Fruit fly (Drosophila melanogaster) whole organism, embryonic: Measurements from ENCODE around the gene Bace.
A peak's percentile ranks its signal among the peaks of the same experiment; 100 is the strongest.

ENCODE experiments used
- ATbp ChIP-seq: fragments of 200-800 bp; sonication (Bioruptor generic); optimal IDR thresholded peaks from 2 replicates; lab custom pipeline; 2017; ENCODE audit warnings: missing biosample characterization, mild to moderate bottlenecking, missing genetic modification characterization, missing genetic modification reagents
- Adf1 ChIP-seq: fragments of 200-800 bp; sonication (Bioruptor generic); IDR thresholded peaks from 2 replicates; pipeline ENCODE4 v1.3.6; 2022; ENCODE audit warnings: missing biosample characterization, missing genetic modification characterization
- Antp ChIP-seq: fragments of 200-800 bp; sonication (Bioruptor generic); optimal IDR thresholded peaks from 3 replicates; lab custom pipeline; 2016; ENCODE audit warnings: missing biosample characterization, missing genetic modification characterization
- BEAF-32 ChIP-seq: fragments of 200-800 bp; sonication (Bioruptor generic); optimal IDR thresholded peaks from 3 replicates; lab custom pipeline; 2017; ENCODE audit warnings: missing biosample characterization, missing genetic modification characterization, mild to moderate bottlenecking, moderate library complexity, missing genetic modification reagents
- BtbVII ChIP-seq: fragments of 200-800 bp; sonication (Bioruptor generic); optimal IDR thresholded peaks from 3 replicates; lab custom pipeline; 2017; ENCODE audit warnings: missing biosample characterization, mild to moderate bottlenecking, missing genetic modification characterization
- CG10147 ChIP-seq: fragments of 200-800 bp; sonication (Bioruptor generic); optimal IDR thresholded peaks from 2 replicates; lab custom pipeline; 2019; ENCODE audit warnings: missing biosample characterization, mild to moderate bottlenecking, missing genetic modification characterization, moderate library complexity
- CG11085 ChIP-seq: fragments of 200-800 bp; sonication (Bioruptor generic); IDR thresholded peaks from 2 replicates; pipeline ENCODE4 v1.3.6; 2022; ENCODE audit warnings: missing biosample characterization, missing genetic modification characterization
- CG11696 ChIP-seq: fragments of 200-800 bp; sonication (Bioruptor generic); IDR thresholded peaks from 2 replicates; pipeline ENCODE4 v1.3.6; 2022; ENCODE audit warnings: missing biosample characterization, missing genetic modification characterization
- CG13296 ChIP-seq: fragments of 200-800 bp; sonication (Bioruptor generic); optimal IDR thresholded peaks from 3 replicates; lab custom pipeline; 2018; ENCODE audit warnings: missing biosample characterization, mild to moderate bottlenecking, missing genetic modification characterization
- CG13775 ChIP-seq: fragments of 200-800 bp; sonication (Bioruptor generic); optimal IDR thresholded peaks from 3 replicates; lab custom pipeline; 2017; ENCODE audit warnings: missing biosample characterization, mild to moderate bottlenecking, missing genetic modification characterization
- CG14014 ChIP-seq: fragments of 200-800 bp; sonication (Bioruptor generic); IDR thresholded peaks from 2 replicates; pipeline ENCODE4 v1.3.6; 2022; ENCODE audit warnings: missing biosample characterization, missing genetic modification characterization
- CG14965 ChIP-seq: fragments of 200-800 bp; sonication (Bioruptor generic); optimal IDR thresholded peaks from 2 replicates; lab custom pipeline; 2016; ENCODE audit warnings: missing biosample characterization, missing genetic modification characterization, borderline replicate concordance
- CG1529 ChIP-seq: fragments of 200-800 bp; sonication (Bioruptor generic); optimal IDR thresholded peaks from 3 replicates; lab custom pipeline; 2018; ENCODE audit warnings: missing biosample characterization, missing genetic modification characterization
- CG17328 ChIP-seq: fragments of 200-800 bp; sonication (Bioruptor generic); IDR thresholded peaks from 2 replicates; pipeline ENCODE4 v1.3.6; 2022; ENCODE audit warnings: missing biosample characterization, missing genetic modification characterization
- CG17612 ChIP-seq: fragments of 200-800 bp; sonication (Bioruptor generic); IDR thresholded peaks from 2 replicates; pipeline ENCODE4 v1.3.6; 2022; ENCODE audit warnings: missing biosample characterization, missing genetic modification characterization
- CG18619 ChIP-seq: fragments of 200-800 bp; sonication (Bioruptor generic); optimal IDR thresholded peaks from 3 replicates; lab custom pipeline; 2017; ENCODE audit warnings: missing biosample characterization, mild to moderate bottlenecking, missing genetic modification characterization
- CG2889 ChIP-seq: fragments of 200-800 bp; sonication (Bioruptor generic); IDR thresholded peaks from 3 replicates; pipeline ENCODE4 v1.3.6; 2022; ENCODE audit warnings: missing biosample characterization, missing genetic modification characterization
- CG31388 ChIP-seq: fragments of 200-800 bp; sonication (Bioruptor generic); optimal IDR thresholded peaks from 2 replicates; lab custom pipeline; 2016; ENCODE audit warnings: missing biosample characterization, missing genetic modification characterization
- CG4730 ChIP-seq: fragments of 200-800 bp; sonication (Bioruptor generic); IDR thresholded peaks from 2 replicates; pipeline ENCODE4 v1.3.6; 2022; ENCODE audit warnings: missing biosample characterization, missing genetic modification characterization
- CG5953 ChIP-seq: fragments of 200-800 bp; sonication (Bioruptor generic); IDR thresholded peaks from 2 replicates; pipeline ENCODE4 v1.3.6; 2022; ENCODE audit warnings: missing biosample characterization, missing genetic modification characterization
- CG7963 ChIP-seq: fragments of 200-800 bp; sonication (Bioruptor generic); IDR thresholded peaks from 3 replicates; pipeline ENCODE4 v1.3.6; 2022; ENCODE audit warnings: missing biosample characterization, missing genetic modification characterization; ENCODE audit not compliant: partially characterized antibody
- CG7987 ChIP-seq: fragments of 200-800 bp; sonication (Bioruptor generic); optimal IDR thresholded peaks from 2 replicates; lab custom pipeline; 2018; ENCODE audit warnings: missing biosample characterization, mild to moderate bottlenecking, missing genetic modification characterization, moderate library complexity
- D19A ChIP-seq: fragments of 200-800 bp; optimal IDR thresholded peaks from 3 replicates; lab custom pipeline; 2019; ENCODE audit warnings: missing biosample characterization, mild to moderate bottlenecking, missing genetic modification characterization, moderate library complexity
- E2f2 ChIP-seq: fragments of 200-800 bp; sonication (Bioruptor generic); IDR thresholded peaks from 2 replicates; pipeline ENCODE4 v1.3.6; 2022; ENCODE audit warnings: missing biosample characterization, missing genetic modification characterization
- Elba2 ChIP-seq: fragments of 200-800 bp; sonication (Bioruptor generic); optimal IDR thresholded peaks from 3 replicates; lab custom pipeline; 2016; ENCODE audit warnings: missing biosample characterization, missing genetic modification characterization
- Hand ChIP-seq: fragments of 200-800 bp; sonication (Bioruptor generic); optimal IDR thresholded peaks from 2 replicates; lab custom pipeline; 2017; ENCODE audit warnings: mild to moderate bottlenecking, missing biosample characterization, missing genetic modification reagents, missing genetic modification characterization
- HmgZ ChIP-seq: fragments of 200-800 bp; sonication (Bioruptor generic); optimal IDR thresholded peaks from 2 replicates; lab custom pipeline; 2018; ENCODE audit warnings: missing biosample characterization, mild to moderate bottlenecking, missing genetic modification characterization
- Hsf ChIP-seq: fragments of 200-800 bp; sonication (Bioruptor generic); optimal IDR thresholded peaks from 3 replicates; lab custom pipeline; 2016; ENCODE audit warnings: missing biosample characterization, missing genetic modification characterization
- MBD-R2 ChIP-seq: fragments of 200-800 bp; sonication (Bioruptor generic); IDR thresholded peaks from 2 replicates; pipeline ENCODE4 v1.3.6; 2022; ENCODE audit warnings: missing biosample characterization, missing genetic modification characterization
- Mes4 ChIP-seq: fragments of 200-800 bp; sonication (Bioruptor generic); optimal IDR thresholded peaks from 2 replicates; lab custom pipeline; 2016; ENCODE audit warnings: missing biosample characterization, missing genetic modification characterization
- Xrp1 ChIP-seq: fragments of 200-800 bp; sonication (Bioruptor generic); IDR thresholded peaks from 2 replicates; pipeline ENCODE4 v1.3.6; 2022; ENCODE audit warnings: missing biosample characterization, missing genetic modification characterization
- bowl ChIP-seq: fragments of 200-800 bp; sonication (Bioruptor generic); IDR thresholded peaks from 2 replicates; pipeline ENCODE4 v1.3.6; 2022; ENCODE audit warnings: missing biosample characterization, missing genetic modification characterization
- cwo ChIP-seq: fragments of 200-800 bp; sonication (Bioruptor generic); optimal IDR thresholded peaks from 3 replicates; lab custom pipeline; 2017; ENCODE audit warnings: missing biosample characterization, missing genetic modification characterization, mild to moderate bottlenecking, moderate library complexity, missing genetic modification reagents
- dpn ChIP-seq, 2 experiments: fragments of 200-800 bp; sonication (Bioruptor generic); optimal IDR thresholded peaks; 3 replicates each; lab custom pipeline; 2016; ENCODE audit warnings: missing biosample characterization in 2 of 2, missing genetic modification characterization in 2 of 2
- eve ChIP-seq, 2 experiments: fragments of >200 bp; optimal IDR thresholded peaks; 2 replicates each; lab custom pipeline; 2017; ENCODE audit warnings: missing biosample characterization in 2 of 2, missing genetic modification characterization in 2 of 2
- exex ChIP-seq: fragments of 200-800 bp; sonication (Bioruptor generic); optimal IDR thresholded peaks from 4 replicates; lab custom pipeline; 2018; ENCODE audit warnings: missing biosample characterization, mild to moderate bottlenecking, missing genetic modification characterization, moderate library complexity
- insv ChIP-seq, 2 experiments: fragments of 200-800 bp; sonication (Bioruptor generic); optimal IDR thresholded peaks; 3 replicates each; lab custom pipeline; 2016 to 2018; ENCODE audit warnings: missing biosample characterization in 2 of 2, missing genetic modification characterization in 2 of 2
- lab ChIP-seq: fragments of 200-800 bp; sonication (Bioruptor generic); optimal IDR thresholded peaks from 3 replicates; lab custom pipeline; 2017; ENCODE audit warnings: missing biosample characterization, missing genetic modification characterization, mild to moderate bottlenecking, moderate library complexity, missing genetic modification reagents
- tin ChIP-seq: fragments of 200-800 bp; sonication (Bioruptor generic); optimal IDR thresholded peaks from 3 replicates; lab custom pipeline; 2016; ENCODE audit warnings: missing biosample characterization, missing genetic modification characterization
- unc-4 ChIP-seq: fragments of 200-800 bp; sonication (Bioruptor generic); IDR thresholded peaks from 2 replicates; pipeline ENCODE4 v1.3.6; 2022; ENCODE audit warnings: missing biosample characterization, missing genetic modification characterization; ENCODE audit not compliant: partially characterized antibody
- zen ChIP-seq: fragments of 200-800 bp; sonication (Bioruptor generic); optimal IDR thresholded peaks from 3 replicates; lab custom pipeline; 2018; ENCODE audit warnings: missing biosample characterization, mild to moderate bottlenecking, missing genetic modification characterization, moderate library complexity

Bace gene

DNA sequence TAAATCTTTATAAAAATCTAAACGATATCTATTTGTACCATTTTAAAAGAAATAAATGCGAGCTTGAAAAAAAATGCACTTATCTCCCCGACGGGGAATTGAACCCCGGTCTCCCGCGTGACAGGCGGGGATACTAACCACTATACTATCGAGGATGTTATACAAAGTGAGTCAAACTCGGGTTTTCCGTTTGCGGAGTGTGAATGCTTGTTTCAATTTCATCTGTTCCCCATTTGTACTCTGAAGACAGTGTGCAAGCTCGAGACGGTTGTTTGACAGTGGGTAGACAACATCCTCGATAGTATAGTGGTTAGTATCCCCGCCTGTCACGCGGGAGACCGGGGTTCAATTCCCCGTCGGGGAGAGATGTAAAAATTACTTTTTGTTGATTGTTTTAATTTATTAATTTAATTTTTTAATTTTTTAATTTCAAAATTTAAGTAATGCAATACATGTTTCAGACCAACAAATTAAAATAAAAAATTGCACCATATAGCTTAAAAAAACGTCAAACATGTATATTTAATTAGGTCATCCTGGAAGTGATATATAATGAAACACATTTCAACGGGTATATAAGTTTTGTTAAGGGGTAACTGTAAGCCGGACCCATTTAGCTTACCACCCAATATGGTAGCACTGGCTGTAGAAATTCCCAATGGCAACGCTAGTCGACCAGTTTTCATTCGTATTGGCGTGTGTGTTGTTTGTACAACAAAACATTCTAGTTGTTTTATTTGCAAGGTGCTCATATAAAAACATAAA, 45.5 kb upstream of the Bace start, which contains the start of gene Sema1a (continued):
- TF ChIP-seq MBD-R2 (GFP tag; lab: Robert Waterston, UW) = peak; percentile 34; the same call in 1 of the 2 replicates
- peak; percentile 46 for TF ChIP-seq ATbp (GFP tag; lab: Kevin White, UChicago)
- TF ChIP-seq CG10147 (GFP tag; lab: Kevin White, UChicago) = peak; percentile 58
- peak; percentile 47 for TF ChIP-seq CG11085
- TF ChIP-seq D19A (tag; lab: Kevin White, UChicago) = peak; percentile 88
- TF ChIP-seq Antp (GFP tag; lab: Kevin White, UChicago) = peak; percentile 87
- TF ChIP-seq CG7963 = peak; percentile 90
- 0 out of 2 replicates have a peak, but pooled peaks have one; percentile 44 for TF ChIP-seq CG11696 (GFP tag; lab: Robert Waterston, UW)
- peak; percentile 63 for TF ChIP-seq unc-4
- peak; percentile 49 to 66 for TF ChIP-seq dpn (GFP tag; optimal IDR thresholded peaks at IDR 0.05; lab: Kevin White, UChicago)
- TF ChIP-seq CG13775 (GFP tag; lab: Kevin White, UChicago) = peak; percentile 66
- TF ChIP-seq HmgZ (tag; lab: Kevin White, UChicago) = peak; percentile 74
- peak; percentile 22 for TF ChIP-seq zen (tag; lab: Kevin White, UChicago)
- TF ChIP-seq cwo (GFP tag; lab: Kevin White, UChicago) = no peak
- no peak for TF ChIP-seq CG14965 (GFP tag; lab: Kevin White, UChicago)
- peak; percentile 75 for TF ChIP-seq CG14014 (GFP tag; lab: Robert Waterston, UW)
- TF ChIP-seq eve (GFP tag; optimal IDR thresholded peaks at IDR 0.05; lab: Kevin White, UChicago) = peak in 1 of 2 experiments; percentile 53
- peak; percentile 51; the same call in 1 of the 2 replicates for TF ChIP-seq CG4730 (GFP tag; lab: Robert Waterston, UW)
- no peak for TF ChIP-seq CG17612 (GFP tag; lab: Robert Waterston, UW)
- TF ChIP-seq E2f2 = peak; percentile 53; the same call in 1 of the 2 replicates
- peak; percentile 43 for TF ChIP-seq CG7987
- peak; percentile 36 for TF ChIP-seq tin (GFP tag; lab: Kevin White, UChicago)
- no peak for TF ChIP-seq BEAF-32 (GFP tag; lab: Kevin White, UChicago)
- 0 out of 2 replicates have a peak, but pooled peaks have one; percentile 52 for TF ChIP-seq CG5953 (GFP tag; lab: Robert Waterston, UW)
- TF ChIP-seq Mes4 = peak; percentile 53
- peak; percentile 86 for TF ChIP-seq Hsf (GFP tag; lab: Kevin White, UChicago)
- TF ChIP-seq Adf1 (GFP tag; lab: Robert Waterston, UW) = peak; percentile 50; the same call in 1 of the 2 replicates
- TF ChIP-seq, all 482 proteins: peak for 314

DNA sequence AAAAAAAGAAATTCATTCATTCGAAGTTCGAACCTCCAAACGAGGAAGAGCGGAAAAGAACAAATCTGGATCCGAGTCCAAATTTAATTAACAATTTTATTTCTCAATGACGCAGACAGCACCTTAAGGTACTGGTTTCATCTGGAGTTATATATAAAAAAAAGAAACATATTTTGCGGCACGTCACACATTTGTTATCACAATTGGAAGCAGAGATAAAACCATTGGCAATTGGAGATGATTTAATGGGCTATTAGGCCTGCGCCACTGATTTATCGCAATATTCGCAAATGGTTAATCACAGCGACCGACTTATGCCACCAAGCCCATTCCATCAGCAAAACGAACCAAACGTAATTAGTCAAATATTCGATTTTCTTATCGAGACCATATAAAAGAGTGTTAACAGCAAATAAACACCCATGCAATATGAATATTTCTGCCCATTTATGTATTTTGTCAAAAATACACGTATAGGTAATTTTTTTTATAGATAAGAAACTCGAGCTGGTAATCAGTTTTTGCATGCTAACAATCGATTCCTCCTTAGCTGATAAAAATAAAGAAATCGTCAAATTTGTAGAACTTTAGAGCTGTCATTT, 42.4 kb upstream of the Bace start:
- TF ChIP-seq CG17328 = no peak
- TF ChIP-seq Elba2 = peak; percentile 73
- TF ChIP-seq CG2889 (GFP tag; lab: Robert Waterston, UW) = no peak
- peak; percentile 76 for TF ChIP-seq exex (tag; lab: Kevin White, UChicago)
- TF ChIP-seq Xrp1 (GFP tag; lab: Robert Waterston, UW) = 0 out of 2 replicates have a peak, but pooled peaks have one; percentile 8
- TF ChIP-seq CG18619 (GFP tag; lab: Kevin White, UChicago) = no peak
- no peak for TF ChIP-seq Hand (GFP tag; lab: Kevin White, UChicago)
- no peak for TF ChIP-seq bowl
- no peak for TF ChIP-seq CG31388 (GFP tag; lab: Kevin White, UChicago)
- peak; percentile 44 for TF ChIP-seq lab (GFP tag; lab: Kevin White, UChicago)
- TF ChIP-seq CG13296 = no peak
- no peak for TF ChIP-seq BtbVII (GFP tag; lab: Kevin White, UChicago)
- no peak for TF ChIP-seq CG1529 (GFP tag; lab: Kevin White, UChicago)
- no peak for TF ChIP-seq insv (GFP tag; optimal IDR thresholded peaks at IDR 0.05; lab: Kevin White, UChicago)
